Worm (Caenorhabditis elegans): ENCODE data around the gene C23G10.10.

ce11 chrIII:6207881-6208280 is 5.9 kb downstream of the C23G10.10 start, which contains the start of gene C23G10.2:
- TF ChIP-seq ceh-82 (tag; optimal IDR thresholded peaks at IDR 0.05) (no peak), ceh-28 (tag; optimal IDR thresholded peaks at IDR 0.05) (no peak), hmg-11 (tag; optimal IDR thresholded peaks at IDR 0.05) (no peak), nhr-28 (tag; optimal IDR thresholded peaks at IDR 0.05) (no peak), daf-12 (tag; optimal IDR thresholded peaks at IDR 0.05) (no peak), elt-1 (tag; optimal IDR thresholded peaks at IDR 0.05) (no peak), egl-27 (tag; optimal IDR thresholded peaks at IDR 0.05) (no peak), elt-2 (tag; optimal IDR thresholded peaks at IDR 0.05) (peak; percentile 18), unc-39 (tag; optimal IDR thresholded peaks at IDR 0.05) (no peak), nfya-1 (tag; optimal IDR thresholded peaks at IDR 0.05; ENCODE audit: insufficient read depth) (no peak), nhr-237 (tag; optimal IDR thresholded peaks at IDR 0.05) (no peak), lsy-12 (tag; optimal IDR thresholded peaks at IDR 0.05) (no peak)

Measured in whole organism, L3 larva.